Fruit fly (Drosophila melanogaster) whole organism, embryonic: ENCODE data around the gene EAChm.
A peak's percentile ranks its signal among the peaks of the same experiment; 100 is the strongest.

ENCODE experiments used
- Blimp-1 ChIP-seq: fragments of 200-800 bp; sonication (Bioruptor generic); optimal IDR thresholded peaks from 3 replicates; lab custom pipeline; 2018; ENCODE audit warnings: missing biosample characterization, missing genetic modification characterization, mild to moderate bottlenecking, moderate library complexity, missing genetic modification reagents
- CG11504 ChIP-seq: fragments of 200-800 bp; sonication (Bioruptor generic); optimal IDR thresholded peaks from 3 replicates; lab custom pipeline; 2019; ENCODE audit warnings: missing biosample characterization, mild to moderate bottlenecking, missing genetic modification characterization, moderate library complexity
- CG11695 ChIP-seq: fragments of 200-800 bp; sonication (Bioruptor generic); IDR thresholded peaks from 3 replicates; pipeline ENCODE4 v1.3.6; 2022; ENCODE audit warnings: missing biosample characterization, missing genetic modification characterization
- CG12071 ChIP-seq: fragments of 200-800 bp; sonication (Bioruptor generic); optimal IDR thresholded peaks from 3 replicates; lab custom pipeline; 2018; ENCODE audit warnings: missing biosample characterization, mild to moderate bottlenecking, missing genetic modification characterization
- CG13123 ChIP-seq: fragments of 200-800 bp; sonication (Bioruptor generic); optimal IDR thresholded peaks from 2 replicates; lab custom pipeline; 2016; ENCODE audit warnings: missing biosample characterization, missing genetic modification characterization
- CG13894 ChIP-seq: fragments of 200-800 bp; sonication (Bioruptor generic); optimal IDR thresholded peaks from 3 replicates; lab custom pipeline; 2018; ENCODE audit warnings: missing biosample characterization, mild to moderate bottlenecking, missing genetic modification characterization, moderate library complexity
- CG14710 ChIP-seq: fragments of 200-800 bp; sonication (Bioruptor generic); optimal IDR thresholded peaks from 3 replicates; lab custom pipeline; 2019; ENCODE audit warnings: missing biosample characterization, mild to moderate bottlenecking, missing genetic modification characterization, moderate library complexity
- CG15514 ChIP-seq: fragments of 200-800 bp; sonication (Bioruptor generic); optimal IDR thresholded peaks from 3 replicates; lab custom pipeline; 2017; ENCODE audit warnings: missing biosample characterization, missing genetic modification characterization, mild to moderate bottlenecking, moderate library complexity, missing genetic modification reagents
- CG1792 ChIP-seq: fragments of 200-800 bp; sonication (Bioruptor generic); optimal IDR thresholded peaks from 2 replicates; lab custom pipeline; 2016; ENCODE audit warnings: missing biosample characterization, missing genetic modification characterization
- CG18476 ChIP-seq: fragments of 200-800 bp; sonication (Bioruptor generic); optimal IDR thresholded peaks from 2 replicates; lab custom pipeline; 2016; ENCODE audit warnings: missing biosample characterization, mild to moderate bottlenecking, missing genetic modification characterization
- CG18764 ChIP-seq: fragments of 200-800 bp; sonication (Bioruptor generic); optimal IDR thresholded peaks from 3 replicates; lab custom pipeline; 2016; ENCODE audit warnings: missing biosample characterization, missing genetic modification characterization
- CG2199 ChIP-seq: fragments of 200-800 bp; sonication (Bioruptor generic); IDR thresholded peaks from 3 replicates; pipeline ENCODE4 v1.3.6; 2022; ENCODE audit warnings: missing biosample characterization, missing genetic modification characterization
- CG2712 ChIP-seq: fragments of 200-800 bp; optimal IDR thresholded peaks from 3 replicates; lab custom pipeline; 2019; ENCODE audit warnings: missing biosample characterization, mild to moderate bottlenecking, missing genetic modification characterization, moderate library complexity
- CG30020 ChIP-seq: fragments of 200-800 bp; optimal IDR thresholded peaks from 2 replicates; lab custom pipeline; 2019; ENCODE audit warnings: missing biosample characterization, mild to moderate bottlenecking, missing genetic modification characterization, moderate library complexity
- CG31224 ChIP-seq: fragments of 200-800 bp; sonication (Bioruptor generic); IDR thresholded peaks from 2 replicates; pipeline ENCODE4 v1.3.6; 2022; ENCODE audit warnings: missing biosample characterization, missing genetic modification characterization
- CG31441 ChIP-seq: fragments of 200-800 bp; sonication (Bioruptor generic); IDR thresholded peaks from 2 replicates; pipeline ENCODE4 v1.3.6; 2022; ENCODE audit warnings: missing biosample characterization, missing genetic modification characterization
- CG32772 ChIP-seq: fragments of 200-800 bp; sonication (Bioruptor generic); IDR thresholded peaks from 2 replicates; pipeline ENCODE4 v1.3.6; 2022; ENCODE audit warnings: missing biosample characterization, missing genetic modification characterization
- CG4730 ChIP-seq: fragments of 200-800 bp; sonication (Bioruptor generic); IDR thresholded peaks from 2 replicates; pipeline ENCODE4 v1.3.6; 2022; ENCODE audit warnings: missing biosample characterization, missing genetic modification characterization
- CG7839 ChIP-seq: fragments of 200-800 bp; sonication (Bioruptor generic); optimal IDR thresholded peaks from 3 replicates; lab custom pipeline; 2018; ENCODE audit warnings: missing biosample characterization, mild to moderate bottlenecking, missing genetic modification characterization, moderate library complexity
- CG8924 ChIP-seq: fragments of 200-800 bp; optimal IDR thresholded peaks from 3 replicates; lab custom pipeline; 2019; ENCODE audit warnings: missing biosample characterization, mild to moderate bottlenecking, missing genetic modification characterization, moderate library complexity
- D19A ChIP-seq: fragments of 200-800 bp; optimal IDR thresholded peaks from 3 replicates; lab custom pipeline; 2019; ENCODE audit warnings: missing biosample characterization, mild to moderate bottlenecking, missing genetic modification characterization, moderate library complexity
- Dref ChIP-seq: fragments of 200-800 bp; sonication (Bioruptor generic); IDR thresholded peaks from 2 replicates; pipeline ENCODE4 v1.3.6; 2022; ENCODE audit warnings: missing biosample characterization, missing genetic modification characterization
- Gug ChIP-seq: fragments of 200-800 bp; sonication (Bioruptor generic); IDR thresholded peaks from 4 replicates; pipeline ENCODE4 v1.3.6; 2022; ENCODE audit warnings: missing biosample characterization, missing genetic modification characterization
- Hr51 ChIP-seq, 2 experiments: fragments of 200-800 bp; sonication (Bioruptor generic); optimal IDR thresholded peaks; 2 replicates in 1 of 2; 3 replicates in 1 of 2; lab custom pipeline; 2016 to 2018; ENCODE audit warnings: missing biosample characterization in 2 of 2, missing genetic modification characterization in 2 of 2, mild to moderate bottlenecking in 1 of 2, moderate library complexity in 1 of 2
- Lim3 ChIP-seq: fragments of 200-800 bp; sonication (Bioruptor generic); IDR thresholded peaks from 2 replicates; pipeline ENCODE4 v1.3.6; 2022; ENCODE audit warnings: missing biosample characterization, missing genetic modification characterization
- Nf-YC ChIP-seq: fragments of 200-800 bp; optimal IDR thresholded peaks from 3 replicates; lab custom pipeline; 2019; ENCODE audit warnings: missing biosample characterization, mild to moderate bottlenecking, missing genetic modification characterization, moderate library complexity
- Usf ChIP-seq: fragments of 200-800 bp; sonication (Bioruptor generic); optimal IDR thresholded peaks from 2 replicates; lab custom pipeline; 2017; ENCODE audit warnings: missing genotype, missing biosample characterization, missing genetic modification characterization
- Xbp1 ChIP-seq: fragments of 200-800 bp; sonication (Bioruptor generic); optimal IDR thresholded peaks from 3 replicates; lab custom pipeline; 2016; ENCODE audit warnings: missing biosample characterization, mild to moderate bottlenecking, missing genetic modification characterization
- YL-1 ChIP-seq: fragments of 200-800 bp; sonication (Bioruptor generic); optimal IDR thresholded peaks from 3 replicates; lab custom pipeline; 2017; ENCODE audit warnings: missing biosample characterization, mild to moderate bottlenecking, missing genetic modification characterization
- az2 ChIP-seq: fragments of 200-800 bp; sonication (Bioruptor generic); optimal IDR thresholded peaks from 3 replicates; lab custom pipeline; 2016; ENCODE audit warnings: missing biosample characterization, missing genetic modification characterization
- danr ChIP-seq: fragments of 200-800 bp; sonication (Bioruptor generic); IDR thresholded peaks from 2 replicates; pipeline ENCODE4 v1.3.6; 2022; ENCODE audit warnings: missing biosample characterization, missing genetic modification characterization
- dati ChIP-seq: fragments of 200-800 bp; sonication (Bioruptor generic); IDR thresholded peaks from 2 replicates; pipeline ENCODE4 v1.3.6; 2022; ENCODE audit warnings: missing biosample characterization, missing genetic modification characterization
- dpn ChIP-seq, 2 experiments: fragments of 200-800 bp; sonication (Bioruptor generic); optimal IDR thresholded peaks; 3 replicates each; lab custom pipeline; 2016; ENCODE audit warnings: missing biosample characterization in 2 of 2, missing genetic modification characterization in 2 of 2
- eve ChIP-seq, 2 experiments: fragments of >200 bp; optimal IDR thresholded peaks; 2 replicates each; lab custom pipeline; 2017; ENCODE audit warnings: missing biosample characterization in 2 of 2, missing genetic modification characterization in 2 of 2
- fd3F ChIP-seq: fragments of 200-800 bp; sonication (Bioruptor generic); optimal IDR thresholded peaks from 2 replicates; lab custom pipeline; 2018; ENCODE audit warnings: missing biosample characterization, mild to moderate bottlenecking, missing genetic modification characterization, moderate library complexity
- gcm ChIP-seq: fragments of 200-800 bp; sonication (Bioruptor generic); optimal IDR thresholded peaks from 2 replicates; lab custom pipeline; 2019; ENCODE audit warnings: missing biosample characterization, mild to moderate bottlenecking, missing genetic modification characterization, moderate library complexity
- grau ChIP-seq: fragments of 200-800 bp; optimal IDR thresholded peaks from 3 replicates; lab custom pipeline; 2019; ENCODE audit warnings: missing biosample characterization, mild to moderate bottlenecking, missing genetic modification characterization, moderate library complexity
- lov ChIP-seq, 2 experiments: fragments of 200-800 bp in 1 of 2; fragments of >200 bp in 1 of 2; sonication (Bioruptor generic) in 1 of 2; IDR thresholded peaks in 1 of 2; optimal IDR thresholded peaks in 1 of 2; 2 replicates in 1 of 2; 3 replicates in 1 of 2; pipeline versions ENCODE4 v1.3.6 to Lab custom; 2017 to 2022; ENCODE audit warnings: missing biosample characterization in 1 of 2, missing genetic modification characterization in 1 of 2
- phol ChIP-seq: fragments of 200-800 bp; sonication (Bioruptor generic); optimal IDR thresholded peaks from 3 replicates; lab custom pipeline; 2018; ENCODE audit warnings: missing biosample characterization, mild to moderate bottlenecking, missing genetic modification characterization, moderate library complexity
- rib ChIP-seq: fragments of 200-800 bp; sonication (Bioruptor generic); IDR thresholded peaks from 2 replicates; pipeline ENCODE4 v1.3.6; 2022; ENCODE audit warnings: missing biosample characterization, missing genetic modification characterization
- seq ChIP-seq: fragments of 200-800 bp; sonication (Bioruptor generic); IDR thresholded peaks from 2 replicates; pipeline ENCODE4 v1.3.6; 2022; ENCODE audit warnings: missing biosample characterization, missing genetic modification characterization
- ssp ChIP-seq: fragments of 200-800 bp; sonication (Bioruptor generic); IDR thresholded peaks from 2 replicates; pipeline ENCODE4 v1.3.6; 2022; ENCODE audit warnings: missing biosample characterization, missing genetic modification characterization

The EAChm gene

DNA sequence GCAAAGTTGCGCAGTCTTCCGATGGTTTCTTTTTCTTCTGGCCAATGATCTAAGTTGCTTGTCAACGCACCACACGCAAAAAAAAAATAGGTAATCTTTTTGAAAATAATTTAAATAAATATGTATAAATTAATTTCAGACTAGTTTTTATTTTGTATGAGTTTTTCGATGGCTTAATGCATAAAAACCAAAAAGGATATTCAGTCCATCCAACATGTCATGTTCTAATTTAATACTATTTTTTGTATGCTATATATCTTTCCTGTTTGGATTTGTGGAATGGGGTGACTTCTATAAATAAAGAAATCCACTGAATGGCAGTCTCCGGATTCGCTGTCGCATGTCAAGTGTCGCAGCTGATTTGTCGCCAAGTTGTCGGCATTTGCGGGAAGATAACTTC lies 44.9 kb upstream of the EAChm start (continued):
- TF ChIP-seq Hr51 (GFP tag; optimal IDR thresholded peaks at IDR 0.05; lab: Kevin White, UChicago): peak in 1 of 2 experiments; percentile 49
- TF ChIP-seq CG31441 (GFP tag; lab: Robert Waterston, UW): 0 out of 2 replicates have a peak, but pooled peaks have one; percentile 22
- TF ChIP-seq Dref (GFP tag; lab: Robert Waterston, UW): no peak
- TF ChIP-seq grau (tag; lab: Kevin White, UChicago): peak; percentile 5
- no peak for TF ChIP-seq CG1792 (GFP tag; lab: Kevin White, UChicago)
- TF ChIP-seq CG2712 (tag; lab: Kevin White, UChicago): peak; percentile 11
- peak; percentile 3 for TF ChIP-seq phol (tag; lab: Kevin White, UChicago)
- TF ChIP-seq CG14710 (tag; lab: Kevin White, UChicago): no peak
- TF ChIP-seq Blimp-1 (GFP tag; lab: Kevin White, UChicago): peak; percentile 26
- peak; percentile 38 for TF ChIP-seq CG11504
- no peak for TF ChIP-seq dati (GFP tag; lab: Robert Waterston, UW)

- no peak for TF ChIP-seq CG11695 (GFP tag; lab: Robert Waterston, UW)
- no peak for TF ChIP-seq CG18764 (GFP tag; lab: Kevin White, UChicago)
- no peak for TF ChIP-seq dpn (GFP tag; optimal IDR thresholded peaks at IDR 0.05; lab: Kevin White, UChicago)
- no peak for TF ChIP-seq danr (GFP tag; lab: Robert Waterston, UW)
- no peak for TF ChIP-seq ssp (GFP tag; lab: Robert Waterston, UW)
- no peak for TF ChIP-seq rib (GFP tag; lab: Robert Waterston, UW)
- peak; percentile 16 for TF ChIP-seq CG15514 (GFP tag; lab: Kevin White, UChicago)
- no peak for TF ChIP-seq Usf (GFP tag; lab: Kevin White, UChicago)
- TF ChIP-seq fd3F (GFP tag; lab: Kevin White, UChicago): no peak
- no peak for TF ChIP-seq CG13123 (GFP tag; lab: Kevin White, UChicago)
- no peak for TF ChIP-seq CG12071 (GFP tag; lab: Kevin White, UChicago)
- TF ChIP-seq CG2199 (GFP tag; lab: Robert Waterston, UW): peak; percentile 17; the same call in 2 of the 3 replicates
- TF ChIP-seq az2 (GFP tag; lab: Kevin White, UChicago): no peak
- no peak for TF ChIP-seq Lim3 (GFP tag; lab: Robert Waterston, UW)
- no peak for TF ChIP-seq D19A (tag; lab: Kevin White, UChicago)
- TF ChIP-seq lov (optimal IDR thresholded peaks at IDR 0.05; lab: Kevin White, UChicago): no peak
- no peak for TF ChIP-seq lov (GFP tag; IDR thresholded peaks at IDR 0.05; lab: Robert Waterston, UW)
- TF ChIP-seq Blimp-1 (GFP tag; lab: Kevin White, UChicago): peak; percentile 81
- TF ChIP-seq CG18476 (GFP tag; lab: Kevin White, UChicago): no peak
- no peak for TF ChIP-seq CG30020
- no peak for TF ChIP-seq seq (GFP tag; lab: Robert Waterston, UW)
- TF ChIP-seq Xbp1: no peak
- TF ChIP-seq CG8924 (tag; lab: Kevin White, UChicago): no peak
- no peak for TF ChIP-seq CG31224 (GFP tag; lab: Robert Waterston, UW)
- no peak for TF ChIP-seq YL-1 (GFP tag; lab: Kevin White, UChicago)
- no peak for TF ChIP-seq CG32772
- TF ChIP-seq eve (GFP tag; optimal IDR thresholded peaks at IDR 0.05; lab: Kevin White, UChicago): peak in 1 of 2 experiments; percentile 20
- no peak for TF ChIP-seq CG4730 (GFP tag; lab: Robert Waterston, UW)
- TF ChIP-seq CG7839 (tag; lab: Kevin White, UChicago): no peak
- no peak for TF ChIP-seq Gug (GFP tag; lab: Robert Waterston, UW)
- TF ChIP-seq CG13894 (tag; lab: Kevin White, UChicago): no peak
- TF ChIP-seq gcm (GFP tag; lab: Kevin White, UChicago): peak; percentile 66
- TF ChIP-seq Nf-YC (tag; lab: Kevin White, UChicago): no peak
These were observed 44.0 kb upstream of the EAChm start for dm6 chr3L:15010601-15011000.
